Worm (Caenorhabditis elegans): ENCODE results near the gene C03B1.6.

DNA sequence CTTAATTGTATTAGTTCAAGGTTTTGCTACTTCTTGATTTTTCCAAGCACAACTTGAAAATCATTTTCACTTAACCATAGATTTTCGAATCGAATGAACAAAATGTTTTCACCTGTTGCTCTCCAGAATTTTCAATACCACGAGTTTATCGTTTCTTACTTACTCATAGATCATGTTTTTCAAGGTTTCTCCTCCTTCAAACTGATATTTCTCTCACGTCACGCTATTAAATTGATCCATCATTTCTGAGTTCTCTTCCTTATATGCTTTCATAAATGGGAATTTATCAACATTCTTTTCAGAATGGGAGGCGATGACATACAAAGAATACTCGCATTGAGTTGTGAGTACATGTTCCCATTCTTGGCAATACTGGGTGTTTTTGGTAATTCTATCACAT is 38.7 kb upstream of the C03B1.6 start, which contains the start of gene npr-38:
- TF ChIP-seq him-1 (tag; optimal IDR thresholded peaks at IDR 0.05) (no peak), W03F9.2 (tag; optimal IDR thresholded peaks at IDR 0.05) (no peak)

Data from whole organism, L4/young adult.